Worm (Caenorhabditis elegans) whole organism, early embryonic: Measurements from ENCODE around the gene C09E10.3.

Experiments
- ama-1 ChIP-seq: fragments of 150-350 bp; optimal IDR thresholded peaks from 2 replicates; lab custom pipeline; 2014
- ceh-13 ChIP-seq: fragments of 200-800 bp; sonication (Bioruptor generic); optimal IDR thresholded peaks from 2 replicates; lab custom pipeline; 2018; ENCODE audit warnings: mild to moderate bottlenecking, missing genetic modification characterization, missing compliant biosample characterization
- ceh-36 ChIP-seq: sonication (generic microtip); optimal IDR thresholded peaks from 2 replicates; lab custom pipeline; 2016; ENCODE audit warnings: missing genetic modification characterization, inconsistent platforms, missing compliant biosample characterization
- hmbx-1 ChIP-seq: sonication (generic microtip); optimal IDR thresholded peaks from 2 replicates; lab custom pipeline; 2016; ENCODE audit warnings: mild to moderate bottlenecking, missing genetic modification characterization, missing compliant biosample characterization
- hmg-4 ChIP-seq: fragments of 200-800 bp; sonication (Bioruptor generic); optimal IDR thresholded peaks from 2 replicates; lab custom pipeline; 2018; ENCODE audit warnings: mild to moderate bottlenecking, missing genetic modification characterization, missing compliant biosample characterization
- pes-1 ChIP-seq: fragments of 200-800 bp; sonication (Bioruptor generic); IDR thresholded peaks from 2 replicates; pipeline ENCODE4 v1.3.6; 2022; ENCODE audit warnings: missing genetic modification reagents, missing genetic modification characterization, missing compliant biosample characterization
- scrt-1 ChIP-seq: fragments of 200-800 bp; sonication (Bioruptor generic); IDR thresholded peaks from 2 replicates; pipeline ENCODE4 v1.3.6; 2022; ENCODE audit warnings: missing genetic modification characterization, missing compliant biosample characterization
- sea-1 ChIP-seq: fragments of 200-800 bp; sonication (Bioruptor generic); conservative IDR thresholded peaks from 2 replicates; pipeline ENCODE4 v1.3.6; 2022; ENCODE audit warnings: missing genetic modification characterization, missing compliant biosample characterization
- tbx-11 ChIP-seq: fragments of 200-800 bp; sonication (Bioruptor generic); IDR thresholded peaks from 2 replicates; pipeline ENCODE4 v1.3.6; 2022; ENCODE audit warnings: missing genetic modification characterization, missing compliant biosample characterization

- TF ChIP-seq ama-1 (no peak), hmg-4 (GFP tag; lab: Kevin White, UChicago) (no peak), tbx-11 (GFP tag; lab: Robert Waterston, UW) (no peak), ceh-36 (tag; lab: Kevin White, UChicago) (no peak), hmbx-1 (no peak), pes-1 (GFP tag; lab: Robert Waterston, UW) (no peak), scrt-1 (GFP tag; lab: Robert Waterston, UW) (no peak), sea-1 (GFP tag; lab: Robert Waterston, UW) (no peak), ceh-13 (no peak)
These were observed 27.4 kb upstream of the C09E10.3 start for ce11 chrX:1018586-1018985.
